Worm (Caenorhabditis elegans) whole organism, young adult: ENCODE results near the gene sft-1.

Experiments
- B0035.1 ChIP-seq: sonication (generic microtip); optimal IDR thresholded peaks from 2 replicates; lab custom pipeline; 2016; ENCODE audit warnings: missing genetic modification characterization, mild to moderate bottlenecking, missing compliant biosample characterization, missing genotype, missing genetic modification reagents
- F49E8.2 ChIP-seq: sonication (generic microtip); optimal IDR thresholded peaks from 3 replicates; lab custom pipeline; 2017; ENCODE audit warnings: missing genetic modification characterization, mild to moderate bottlenecking, missing compliant biosample characterization, antibody characterized with exemption, moderate library complexity; ENCODE audit not compliant: insufficient read depth
- F57C9.4 ChIP-seq: sonication (generic microtip); optimal IDR thresholded peaks from 2 replicates; lab custom pipeline; 2017; ENCODE audit warnings: mild to moderate bottlenecking, missing genetic modification characterization, missing compliant biosample characterization
- T26A5.8 ChIP-seq: sonication (generic microtip); optimal IDR thresholded peaks from 2 replicates; lab custom pipeline; 2016; ENCODE audit warnings: missing genetic modification characterization, missing compliant biosample characterization
- Y53G8AR.9 ChIP-seq: fragments of 200-800 bp; sonication (Bioruptor generic); conservative IDR thresholded peaks from 2 replicates; pipeline ENCODE4 v1.3.6; 2022; ENCODE audit warnings: missing genetic modification reagents, missing genetic modification characterization, missing compliant biosample characterization
- Y79H2A.3 ChIP-seq: fragments of 200-800 bp; sonication (Bioruptor generic); conservative IDR thresholded peaks from 2 replicates; pipeline ENCODE4 v1.3.6; 2022; ENCODE audit warnings: missing genetic modification reagents, missing genetic modification characterization, missing compliant biosample characterization
- Y95B8A.8 ChIP-seq: fragments of 200-800 bp; sonication (Bioruptor generic); IDR thresholded peaks from 2 replicates; pipeline ENCODE4 v1.3.6; 2022; ENCODE audit warnings: missing genetic modification reagents, missing genetic modification characterization, missing compliant biosample characterization
- akir-1 ChIP-seq: fragments of 200-800 bp; sonication (Bioruptor generic); optimal IDR thresholded peaks from 2 replicates; lab custom pipeline; 2018; ENCODE audit warnings: mild to moderate bottlenecking, missing genetic modification characterization, moderate library complexity, missing compliant biosample characterization
- aptf-2 ChIP-seq: fragments of 200-800 bp; sonication (Bioruptor generic); conservative IDR thresholded peaks from 2 replicates; pipeline ENCODE4 v1.3.6; 2022; ENCODE audit warnings: missing genetic modification reagents, missing genetic modification characterization, missing compliant biosample characterization
- athp-1 ChIP-seq: sonication (generic microtip); optimal IDR thresholded peaks from 2 replicates; lab custom pipeline; 2017; ENCODE audit warnings: mild to moderate bottlenecking, missing genetic modification characterization, missing compliant biosample characterization
- attf-3 ChIP-seq: fragments of 200-800 bp; sonication (Bioruptor generic); conservative IDR thresholded peaks from 2 replicates; pipeline ENCODE4 v1.3.6; 2022; ENCODE audit warnings: missing genetic modification reagents, missing genetic modification characterization, missing compliant biosample characterization
- attf-5 ChIP-seq: fragments of 200-800 bp; sonication (Bioruptor generic); optimal IDR thresholded peaks from 2 replicates; lab custom pipeline; 2018; ENCODE audit warnings: mild to moderate bottlenecking, missing genetic modification characterization, missing compliant biosample characterization
- attf-6 ChIP-seq: fragments of 200-800 bp; sonication (Bioruptor generic); IDR thresholded peaks from 2 replicates; pipeline ENCODE4 v1.3.6; 2022; ENCODE audit warnings: missing genetic modification reagents, missing genetic modification characterization, missing compliant biosample characterization
- bed-1 ChIP-seq: fragments of 200-800 bp; sonication (Bioruptor generic); IDR thresholded peaks from 2 replicates; pipeline ENCODE4 v1.3.6; 2022; ENCODE audit warnings: missing genetic modification reagents, missing genetic modification characterization, missing compliant biosample characterization
- cebp-1 ChIP-seq, 2 experiments: fragments of 200-800 bp in 1 of 2; sonication (Bioruptor generic) in 1 of 2; sonication (generic microtip) in 1 of 2; IDR thresholded peaks in 1 of 2; optimal IDR thresholded peaks in 1 of 2; 2 replicates each; pipeline versions ENCODE4 v1.3.6 to Lab custom; 2017 to 2022; ENCODE audit warnings: missing compliant biosample characterization in 2 of 2, missing genetic modification characterization in 2 of 2, mild to moderate bottlenecking in 1 of 2, missing genetic modification reagents in 1 of 2, moderate library complexity in 1 of 2
- ceh-27 ChIP-seq: fragments of 200-800 bp; sonication (Bioruptor generic); optimal IDR thresholded peaks from 2 replicates; lab custom pipeline; 2018; ENCODE audit warnings: mild to moderate bottlenecking, missing genetic modification characterization, moderate library complexity, missing compliant biosample characterization
- ceh-40 ChIP-seq: fragments of 200-800 bp; sonication (Bioruptor generic); IDR thresholded peaks from 2 replicates; pipeline ENCODE4 v1.3.6; 2022; ENCODE audit warnings: missing genetic modification characterization, missing compliant biosample characterization
- chd-7 ChIP-seq: sonication (generic microtip); optimal IDR thresholded peaks from 2 replicates; lab custom pipeline; 2016; ENCODE audit warnings: mild to moderate bottlenecking, missing genetic modification characterization, moderate library complexity, missing compliant biosample characterization
- die-1 ChIP-seq: sonication (generic microtip); optimal IDR thresholded peaks from 2 replicates; lab custom pipeline; 2016; ENCODE audit warnings: missing genotype, mild to moderate bottlenecking, missing genetic modification characterization, missing compliant biosample characterization
- dox-1 ChIP-seq: fragments of 200-800 bp; sonication (Bioruptor generic); IDR thresholded peaks from 2 replicates; pipeline ENCODE4 v1.3.6; 2022; ENCODE audit warnings: missing genetic modification reagents, missing genetic modification characterization, missing compliant biosample characterization
- dpff-1 ChIP-seq: sonication (generic microtip); optimal IDR thresholded peaks from 2 replicates; lab custom pipeline; 2017; ENCODE audit warnings: mild to moderate bottlenecking, missing genetic modification characterization, missing compliant biosample characterization
- dpl-1 ChIP-seq: fragments of 150-350 bp; optimal IDR thresholded peaks from 2 replicates; lab custom pipeline; 2014; ENCODE audit warnings: missing biosample characterization, missing genetic modification reagents, missing genetic modification characterization
- efl-1 ChIP-seq: fragments of 150-350 bp; optimal IDR thresholded peaks from 2 replicates; lab custom pipeline; 2014; ENCODE audit warnings: missing biosample characterization, missing genetic modification reagents, missing genetic modification characterization
- fkh-3 ChIP-seq: sonication (generic microtip); optimal IDR thresholded peaks from 2 replicates; lab custom pipeline; 2016; ENCODE audit warnings: mild to moderate bottlenecking, missing genetic modification characterization, missing compliant biosample characterization
- hmg-1.2 ChIP-seq: fragments of 200-800 bp; sonication (Bioruptor generic); IDR thresholded peaks from 2 replicates; pipeline ENCODE4 v1.3.6; 2022; ENCODE audit warnings: missing genetic modification reagents, missing genetic modification characterization, missing compliant biosample characterization
- lin-26 ChIP-seq: fragments of 200-800 bp; sonication (Bioruptor generic); IDR thresholded peaks from 2 replicates; pipeline ENCODE4 v1.3.6; 2022; ENCODE audit warnings: missing genetic modification reagents, missing genetic modification characterization, missing compliant biosample characterization
- lin-35 ChIP-seq, 3 experiments: fragments of 150-350 bp in 2 of 3; sonication (generic microtip) in 1 of 3; optimal IDR thresholded peaks; 2 replicates each; lab custom pipeline; 2014 to 2018; ENCODE audit warnings: missing biosample characterization in 3 of 3, missing genetic modification characterization in 3 of 3, missing genetic modification reagents in 3 of 3
- lin-40 ChIP-seq: sonication (generic microtip); optimal IDR thresholded peaks from 2 replicates; lab custom pipeline; 2016; ENCODE audit warnings: missing genetic modification characterization, mild to moderate bottlenecking, missing compliant biosample characterization, missing genotype, missing genetic modification reagents
- lin-54 ChIP-seq: fragments of 200-800 bp; sonication (Bioruptor generic); optimal IDR thresholded peaks from 2 replicates; lab custom pipeline; 2018; ENCODE audit warnings: mild to moderate bottlenecking, missing genetic modification characterization, missing compliant biosample characterization
- lir-1 ChIP-seq: fragments of 200-800 bp; sonication (Bioruptor generic); conservative IDR thresholded peaks from 2 replicates; pipeline ENCODE4 v1.3.6; 2022; ENCODE audit warnings: missing genetic modification reagents, missing genetic modification characterization, missing compliant biosample characterization
- lsy-27 ChIP-seq: sonication (generic microtip); optimal IDR thresholded peaks from 2 replicates; lab custom pipeline; 2017; ENCODE audit warnings: missing genetic modification characterization, mild to moderate bottlenecking, missing compliant biosample characterization, antibody characterized with exemption, missing genotype, borderline replicate concordance; ENCODE audit not compliant: insufficient read depth
- madf-10 ChIP-seq: sonication (generic microtip); optimal IDR thresholded peaks from 2 replicates; lab custom pipeline; 2016; ENCODE audit warnings: mild to moderate bottlenecking, missing genetic modification characterization, missing compliant biosample characterization
- mel-28 ChIP-seq: sonication (generic microtip); optimal IDR thresholded peaks from 2 replicates; lab custom pipeline; 2016; ENCODE audit warnings: borderline replicate concordance, mild to moderate bottlenecking, missing genetic modification characterization, missing compliant biosample characterization
- mes-4 ChIP-seq: sonication (generic microtip); optimal IDR thresholded peaks from 2 replicates; lab custom pipeline; 2016; ENCODE audit warnings: missing genotype, missing genetic modification characterization, missing compliant biosample characterization
- mxl-1 ChIP-seq: sonication (generic microtip); optimal IDR thresholded peaks from 2 replicates; lab custom pipeline; 2016; ENCODE audit warnings: missing genetic modification characterization, missing compliant biosample characterization
- nfya-1 ChIP-seq: sonication (generic microtip); optimal IDR thresholded peaks from 2 replicates; lab custom pipeline; 2017; ENCODE audit warnings: antibody characterized with exemption, missing compliant biosample characterization, missing genetic modification characterization, borderline replicate concordance; ENCODE audit not compliant: insufficient read depth
- nhr-179 ChIP-seq: sonication (generic microtip); optimal IDR thresholded peaks from 2 replicates; lab custom pipeline; 2016; ENCODE audit warnings: mild to moderate bottlenecking, missing genetic modification characterization, missing compliant biosample characterization
- pha-4 ChIP-seq: fragments of 150-350 bp; sonication (generic microtip); optimal IDR thresholded peaks from 2 replicates; lab custom pipeline; 2014; ENCODE audit warnings: missing biosample characterization, missing genetic modification reagents, missing genetic modification characterization
- rec-8 ChIP-seq, 2 experiments: sonication (generic microtip); optimal IDR thresholded peaks; 2 replicates each; lab custom pipeline; 2016; ENCODE audit warnings: mild to moderate bottlenecking in 2 of 2, missing genetic modification characterization in 2 of 2, missing genetic modification reagents in 2 of 2, missing genotype in 2 of 2, missing biosample characterization in 1 of 2, missing compliant biosample characterization in 1 of 2, moderate library complexity in 1 of 2
- sdz-38 ChIP-seq: sonication (generic microtip); optimal IDR thresholded peaks from 2 replicates; lab custom pipeline; 2016; ENCODE audit warnings: missing genotype, missing genetic modification characterization, missing compliant biosample characterization
- snpc-1.1 ChIP-seq: sonication (generic microtip); optimal IDR thresholded peaks from 2 replicates; lab custom pipeline; 2017; ENCODE audit warnings: missing genetic modification characterization, mild to moderate bottlenecking, missing compliant biosample characterization, antibody characterized with exemption, moderate library complexity, missing genotype, missing genetic modification reagents; ENCODE audit not compliant: insufficient read depth
- snpc-1.3 ChIP-seq: sonication (generic microtip); optimal IDR thresholded peaks from 2 replicates; lab custom pipeline; 2017; ENCODE audit warnings: missing genetic modification characterization, mild to moderate bottlenecking, missing compliant biosample characterization, antibody characterized with exemption, moderate library complexity, missing genotype, missing genetic modification reagents; ENCODE audit not compliant: insufficient read depth
- tbp1 ChIP-seq: fragments of 200-800 bp; sonication (Bioruptor generic); optimal IDR thresholded peaks from 2 replicates; lab custom pipeline; 2018; ENCODE audit warnings: mild to moderate bottlenecking, missing genetic modification characterization, missing compliant biosample characterization
- unc-62 ChIP-seq: fragments of 150-350 bp; optimal IDR thresholded peaks from 2 replicates; lab custom pipeline; 2014; ENCODE audit warnings: missing biosample characterization, missing genetic modification reagents, missing genetic modification characterization
- zfh-2 ChIP-seq: fragments of 200-800 bp; sonication (Bioruptor generic); conservative IDR thresholded peaks from 2 replicates; pipeline ENCODE4 v1.3.6; 2022; ENCODE audit warnings: missing genetic modification reagents, missing genetic modification characterization, missing compliant biosample characterization
- ztf-25 ChIP-seq: fragments of 200-800 bp; sonication (Bioruptor generic); IDR thresholded peaks from 2 replicates; pipeline ENCODE4 v1.3.6; 2022; ENCODE audit warnings: missing genetic modification reagents, missing genetic modification characterization, missing compliant biosample characterization
- ztf-3 ChIP-seq: fragments of 200-800 bp; sonication (Bioruptor generic); optimal IDR thresholded peaks from 2 replicates; lab custom pipeline; 2018; ENCODE audit warnings: mild to moderate bottlenecking, missing genetic modification characterization, missing compliant biosample characterization

Gene sft-1

ce11 chrIII:3067909-3068455, 18.5 kb upstream of the sft-1 start, which contains the start of gene ubl-1:
Gene ubl-1 (plus strand): TSS chrIII:3068310.
- TF ChIP-seq pha-4 (tag; lab: Kevin White, UChicago) (peak; percentile 10), ztf-3 (GFP tag; lab: Kevin White, UChicago) (no peak), lin-40 (peak; percentile 61), mel-28 (tag; lab: Kevin White, UChicago) (no peak), Y79H2A.3 (GFP tag; lab: Robert Waterston, UW) (no peak), lin-26 (no peak), madf-10 (peak; percentile 14), dox-1 (GFP tag; lab: Robert Waterston, UW) (peak; percentile 87), rec-8 (tag; optimal IDR thresholded peaks at IDR 0.05; lab: Kevin White, UChicago) (no peak), athp-1 (peak; percentile 3), mxl-1 (tag; lab: Kevin White, UChicago) (no peak), hmg-1.2 (GFP tag; lab: Robert Waterston, UW) (peak; percentile 55; the same call in 1 of the 2 replicates), fkh-3 (tag; lab: Kevin White, UChicago) (no peak), dpff-1 (tag; lab: Kevin White, UChicago) (no peak), efl-1 (GFP tag; lab: Kevin White, UChicago) (peak; percentile 71), attf-5 (GFP tag; lab: Kevin White, UChicago) (peak; percentile 85), unc-62 (GFP tag; lab: Kevin White, UChicago) (no peak), snpc-1.1 (tag; lab: Kevin White, UChicago) (peak; percentile 40), ztf-25 (GFP tag; lab: Robert Waterston, UW) (no peak), nhr-179 (tag; lab: Kevin White, UChicago) (no peak), dpl-1 (GFP tag; lab: Kevin White, UChicago) (peak; percentile 78), cebp-1 (GFP tag; IDR thresholded peaks at IDR 0.05; lab: Robert Waterston, UW) (no peak), cebp-1 (tag; optimal IDR thresholded peaks at IDR 0.05; lab: Kevin White, UChicago) (peak; percentile 62), B0035.1 (no peak), attf-3 (GFP tag; lab: Robert Waterston, UW) (peak; percentile 84), die-1 (no peak), akir-1 (no peak), lsy-27 (tag; lab: Kevin White, UChicago) (no peak), ceh-40 (GFP tag; lab: Robert Waterston, UW) (no peak), nfya-1 (tag; lab: Kevin White, UChicago) (no peak), Y95B8A.8 (peak; percentile 37; the same call in 1 of the 2 replicates), chd-7 (tag; lab: Kevin White, UChicago) (no peak), T26A5.8 (tag; lab: Kevin White, UChicago) (no peak), F49E8.2 (tag; lab: Kevin White, UChicago) (peak; percentile 29), sdz-38 (tag; lab: Kevin White, UChicago) (no peak), bed-1 (GFP tag; lab: Robert Waterston, UW) (no peak), zfh-2 (GFP tag; lab: Robert Waterston, UW) (no peak), ceh-27 (GFP tag; lab: Kevin White, UChicago) (peak; percentile 58), lir-1 (no peak), lin-54 (GFP tag; lab: Kevin White, UChicago) (peak; percentile 76), Y53G8AR.9 (GFP tag; lab: Robert Waterston, UW) (no peak), tbp1 (GFP tag; lab: Kevin White, UChicago) (peak; percentile 59), snpc-1.3 (tag; lab: Kevin White, UChicago) (peak; percentile 49), aptf-2 (GFP tag; lab: Robert Waterston, UW) (no peak), attf-6 (no peak), F57C9.4 (no peak), mes-4 (tag; lab: Kevin White, UChicago) (no peak), lin-35 (GFP tag; optimal IDR thresholded peaks at IDR 0.05; lab: Kevin White, UChicago) (peak in 1 of 3 experiments; percentile 74)
